Fruit fly (Drosophila melanogaster) whole organism, pupa: ENCODE results near the gene Sec71.

Source experiments
- CG10348 ChIP-seq: fragments of 200-800 bp; sonication (Bioruptor generic); IDR thresholded peaks from 2 replicates; pipeline ENCODE4 v1.3.6; 2022; ENCODE audit warnings: missing biosample characterization, missing genetic modification characterization
- CG12605 ChIP-seq: fragments of 200-800 bp; sonication (Bioruptor generic); IDR thresholded peaks from 2 replicates; pipeline ENCODE4 v1.3.6; 2022; ENCODE audit warnings: missing biosample characterization, missing genetic modification characterization
- CG13204 ChIP-seq: fragments of 200-800 bp; sonication (Bioruptor generic); optimal IDR thresholded peaks from 2 replicates; lab custom pipeline; 2018; ENCODE audit warnings: missing biosample characterization, mild to moderate bottlenecking, missing genetic modification characterization, moderate library complexity
- CG14655 ChIP-seq: fragments of 200-800 bp; sonication (Bioruptor generic); optimal IDR thresholded peaks from 3 replicates; lab custom pipeline; 2017; ENCODE audit warnings: mild to moderate bottlenecking, missing biosample characterization, missing genetic modification reagents, missing genetic modification characterization
- CG15710 ChIP-seq: fragments of 200-800 bp; sonication (Bioruptor generic); optimal IDR thresholded peaks from 2 replicates; lab custom pipeline; 2018; ENCODE audit warnings: missing biosample characterization, mild to moderate bottlenecking, missing genetic modification characterization, moderate library complexity
- CG17806 ChIP-seq: fragments of 200-800 bp; sonication (Bioruptor generic); optimal IDR thresholded peaks from 2 replicates; lab custom pipeline; 2018; ENCODE audit warnings: missing biosample characterization, mild to moderate bottlenecking, missing genetic modification characterization, moderate library complexity
- CG32121 ChIP-seq: fragments of 200-800 bp; sonication (Bioruptor generic); IDR thresholded peaks from 2 replicates; pipeline ENCODE4 v1.3.6; 2022; ENCODE audit warnings: missing biosample characterization, missing genetic modification characterization
- CG34367 ChIP-seq: fragments of 200-800 bp; sonication (Bioruptor generic); optimal IDR thresholded peaks from 2 replicates; lab custom pipeline; 2018; ENCODE audit warnings: missing biosample characterization, mild to moderate bottlenecking, missing genetic modification characterization
- CG4496 ChIP-seq: fragments of 200-800 bp; sonication (Bioruptor generic); IDR thresholded peaks from 3 replicates; pipeline ENCODE4 v1.3.6; 2022; ENCODE audit warnings: missing biosample characterization, missing genetic modification characterization
- CG8159 ChIP-seq: fragments of 200-800 bp; sonication (Bioruptor generic); optimal IDR thresholded peaks from 3 replicates; lab custom pipeline; 2018; ENCODE audit warnings: missing biosample characterization, mild to moderate bottlenecking, missing genetic modification characterization, moderate library complexity
- CG8301 ChIP-seq: fragments of 200-800 bp; sonication (Bioruptor generic); optimal IDR thresholded peaks from 2 replicates; lab custom pipeline; 2018; ENCODE audit warnings: missing biosample characterization, mild to moderate bottlenecking, missing genetic modification characterization
- CG9948 ChIP-seq: fragments of 200-800 bp; sonication (Bioruptor generic); optimal IDR thresholded peaks from 2 replicates; lab custom pipeline; 2018; ENCODE audit warnings: missing biosample characterization, mild to moderate bottlenecking, missing genetic modification characterization, moderate library complexity
- D1 ChIP-seq: fragments of 200-800 bp; sonication (Bioruptor generic); optimal IDR thresholded peaks from 2 replicates; lab custom pipeline; 2018; ENCODE audit warnings: missing biosample characterization, mild to moderate bottlenecking, missing genetic modification characterization, moderate library complexity
- EcR ChIP-seq: fragments of 200-800 bp; sonication (Bioruptor generic); optimal IDR thresholded peaks from 3 replicates; lab custom pipeline; 2019; ENCODE audit warnings: missing biosample characterization, missing genetic modification characterization, mild to moderate bottlenecking, moderate library complexity, missing genetic modification reagents
- Ets98B ChIP-seq: fragments of 200-800 bp; sonication (Bioruptor generic); IDR thresholded peaks from 2 replicates; pipeline ENCODE4 v1.3.6; 2022; ENCODE audit warnings: missing biosample characterization, missing genetic modification characterization
- Pif1A ChIP-seq: fragments of 200-800 bp; sonication (Bioruptor generic); optimal IDR thresholded peaks from 3 replicates; lab custom pipeline; 2016; ENCODE audit warnings: missing biosample characterization, missing genetic modification characterization
- Pif1B ChIP-seq: fragments of 200-800 bp; sonication (Bioruptor generic); optimal IDR thresholded peaks from 3 replicates; lab custom pipeline; 2016; ENCODE audit warnings: missing biosample characterization, missing genetic modification characterization
- Snoo ChIP-seq: fragments of 200-800 bp; sonication (Bioruptor generic); optimal IDR thresholded peaks from 3 replicates; lab custom pipeline; 2017; ENCODE audit warnings: missing biosample characterization, mild to moderate bottlenecking, missing genetic modification characterization, inconsistent platforms
- fd96Ca ChIP-seq: fragments of 200-800 bp; sonication (Bioruptor generic); IDR thresholded peaks from 3 replicates; pipeline ENCODE4 v1.3.6; 2022; ENCODE audit warnings: missing biosample characterization, missing genetic modification characterization
- gl ChIP-seq: fragments of 200-800 bp; sonication (Bioruptor generic); optimal IDR thresholded peaks from 2 replicates; lab custom pipeline; 2018; ENCODE audit warnings: missing biosample characterization, mild to moderate bottlenecking, missing genetic modification characterization
- rn ChIP-seq: fragments of 200-800 bp; sonication (Bioruptor generic); IDR thresholded peaks from 2 replicates; pipeline ENCODE4 v1.3.6; 2022; ENCODE audit warnings: missing biosample characterization, missing genetic modification characterization

Sec71 gene

DNA sequence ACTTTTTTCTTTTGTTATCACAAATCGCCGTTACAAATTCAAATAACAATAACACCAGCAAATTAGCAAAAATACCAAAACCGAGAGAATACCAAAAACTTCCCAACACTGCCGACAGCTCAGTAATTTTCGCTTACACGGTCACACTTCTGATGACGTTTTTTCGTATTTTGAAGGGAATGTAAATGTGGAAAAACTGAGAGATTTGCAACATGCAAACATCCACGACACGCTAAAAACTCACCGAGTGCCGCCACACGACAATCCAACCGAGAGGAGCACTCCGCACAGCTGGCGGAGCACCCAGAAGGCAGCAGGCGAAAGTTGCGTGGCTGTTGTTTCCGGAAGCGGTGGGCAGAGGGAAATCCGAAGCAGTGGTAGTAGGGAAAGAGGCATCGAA is at the start of gene Sec71:
TSS of gene Sec71 (plus strand) at position 117 of the 400 bp plus-strand sequence.
- TF ChIP-seq CG9948 (tag; lab: Kevin White, UChicago) (no peak), CG8301 (tag; lab: Kevin White, UChicago) (no peak), CG14655 (GFP tag; lab: Kevin White, UChicago) (no peak), CG13204 (no peak), Pif1B (GFP tag; lab: Kevin White, UChicago) (no peak), CG32121 (no peak), Pif1A (GFP tag; lab: Kevin White, UChicago) (no peak)

DNA sequence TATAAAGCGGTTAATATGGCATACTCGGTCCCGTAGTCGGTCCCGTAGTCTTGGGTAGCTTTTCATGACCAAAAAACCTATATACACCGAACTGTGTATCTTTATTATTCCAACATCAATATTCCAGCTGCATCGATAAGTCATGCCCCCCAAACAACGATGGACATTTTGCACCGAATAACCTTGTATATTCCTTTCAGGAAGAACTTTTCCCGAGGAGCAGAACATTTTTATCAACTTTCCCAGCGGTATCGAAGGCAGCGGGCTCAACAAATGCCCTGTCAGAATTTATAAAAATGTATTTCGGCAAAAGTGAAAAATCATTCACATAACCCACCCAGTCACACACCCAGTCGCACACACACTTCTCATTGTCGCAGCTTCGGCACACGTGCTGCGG is 46.7 kb upstream of the Sec71 start, which contains the start of gene TM9SF4:
TSS of gene TM9SF4 (plus strand) at position 301 of the 400 bp plus-strand sequence.
- TF ChIP-seq D1 (tag; lab: Kevin White, UChicago) (no peak), CG32121 (no peak), gl (no peak), fd96Ca (no peak), Snoo (no peak), CG34367 (no peak), Pif1A (GFP tag; lab: Kevin White, UChicago) (no peak), EcR (GFP tag; lab: Kevin White, UChicago) (no peak), CG10348 (no peak)

DNA sequence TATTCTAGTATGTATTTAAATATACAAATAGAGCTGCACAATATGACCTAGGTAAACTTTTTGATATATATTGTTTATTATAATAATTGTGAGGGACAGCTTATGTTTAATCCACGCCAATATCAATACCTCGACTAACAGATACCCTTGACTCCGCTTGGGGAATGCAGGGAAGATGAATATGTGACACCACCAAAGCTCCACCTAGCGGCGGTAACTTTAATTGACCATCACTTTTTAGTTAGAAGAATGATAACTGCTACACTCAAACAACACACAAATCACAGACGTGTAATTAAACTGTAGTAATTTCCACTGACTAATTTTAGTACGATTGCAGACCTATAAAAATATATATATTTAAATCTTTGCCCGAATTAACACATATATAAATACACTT is 30.2 kb upstream of the Sec71 start:
- TF ChIP-seq EcR (GFP tag; lab: Kevin White, UChicago) (no peak), CG8301 (tag; lab: Kevin White, UChicago) (no peak), CG13204 (no peak), CG17806 (tag; lab: Kevin White, UChicago) (no peak), CG12605 (GFP tag; lab: Robert Waterston, UW) (no peak), rn (GFP tag; lab: Robert Waterston, UW) (no peak), CG15710 (tag; lab: Kevin White, UChicago) (no peak), CG9948 (tag; lab: Kevin White, UChicago) (no peak), Pif1B (GFP tag; lab: Kevin White, UChicago) (no peak), fd96Ca (no peak)

DNA sequence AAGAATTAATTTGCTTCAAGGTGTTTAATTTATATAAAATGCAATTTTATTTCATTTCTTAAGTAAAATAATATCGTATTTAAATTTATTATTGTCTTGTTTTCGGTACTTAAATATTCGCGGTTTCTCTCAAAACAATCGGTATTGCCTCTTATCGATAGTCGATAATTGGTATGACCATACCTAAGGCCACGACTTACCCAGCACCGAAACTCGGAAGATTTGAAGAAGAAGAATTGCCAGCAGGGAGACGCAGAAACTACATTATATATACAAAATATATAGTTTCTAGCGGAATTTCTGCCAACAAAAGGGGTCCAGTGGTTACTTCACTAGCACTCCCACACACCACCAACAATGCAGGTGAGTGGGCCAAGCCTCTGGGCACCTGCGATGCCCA is 22.4 kb upstream of the Sec71 start:
- TF ChIP-seq CG9948 (tag; lab: Kevin White, UChicago) (no peak), CG10348 (no peak), CG13204 (no peak), CG8301 (tag; lab: Kevin White, UChicago) (no peak), gl (no peak), CG12605 (GFP tag; lab: Robert Waterston, UW) (no peak), Pif1A (GFP tag; lab: Kevin White, UChicago) (no peak), Pif1B (GFP tag; lab: Kevin White, UChicago) (no peak), fd96Ca (no peak), CG17806 (tag; lab: Kevin White, UChicago) (no peak), CG34367 (no peak), D1 (tag; lab: Kevin White, UChicago) (no peak), CG15710 (tag; lab: Kevin White, UChicago) (no peak), CG14655 (GFP tag; lab: Kevin White, UChicago) (no peak), CG8159 (no peak), EcR (GFP tag; lab: Kevin White, UChicago) (no peak), CG4496 (no peak), Ets98B (no peak)

DNA sequence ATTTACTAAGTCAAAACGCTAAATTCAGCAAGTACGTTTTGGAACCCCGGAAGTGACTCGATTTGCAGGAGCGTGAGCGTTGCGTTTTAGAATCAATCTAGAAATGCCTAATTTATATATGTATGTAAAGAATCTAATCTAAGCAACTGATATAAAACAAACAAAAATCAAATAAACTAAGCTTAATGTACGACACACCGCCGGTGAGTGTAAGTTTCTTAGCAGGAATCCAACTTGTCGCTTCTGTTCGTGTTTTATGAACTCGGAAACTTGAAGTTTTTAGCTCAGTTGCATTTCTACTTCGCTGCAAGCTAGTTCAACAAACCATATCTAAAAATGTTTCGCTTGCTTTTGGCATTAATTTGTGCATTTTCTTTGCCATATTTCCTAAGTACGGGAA is 19.6 kb upstream of the Sec71 start, which contains the start of gene CG43376:
TSS of gene CG43376 (plus strand) at position 301 of the 400 bp plus-strand sequence.
- TF ChIP-seq CG9948 (tag; lab: Kevin White, UChicago) (no peak), fd96Ca (no peak)

DNA sequence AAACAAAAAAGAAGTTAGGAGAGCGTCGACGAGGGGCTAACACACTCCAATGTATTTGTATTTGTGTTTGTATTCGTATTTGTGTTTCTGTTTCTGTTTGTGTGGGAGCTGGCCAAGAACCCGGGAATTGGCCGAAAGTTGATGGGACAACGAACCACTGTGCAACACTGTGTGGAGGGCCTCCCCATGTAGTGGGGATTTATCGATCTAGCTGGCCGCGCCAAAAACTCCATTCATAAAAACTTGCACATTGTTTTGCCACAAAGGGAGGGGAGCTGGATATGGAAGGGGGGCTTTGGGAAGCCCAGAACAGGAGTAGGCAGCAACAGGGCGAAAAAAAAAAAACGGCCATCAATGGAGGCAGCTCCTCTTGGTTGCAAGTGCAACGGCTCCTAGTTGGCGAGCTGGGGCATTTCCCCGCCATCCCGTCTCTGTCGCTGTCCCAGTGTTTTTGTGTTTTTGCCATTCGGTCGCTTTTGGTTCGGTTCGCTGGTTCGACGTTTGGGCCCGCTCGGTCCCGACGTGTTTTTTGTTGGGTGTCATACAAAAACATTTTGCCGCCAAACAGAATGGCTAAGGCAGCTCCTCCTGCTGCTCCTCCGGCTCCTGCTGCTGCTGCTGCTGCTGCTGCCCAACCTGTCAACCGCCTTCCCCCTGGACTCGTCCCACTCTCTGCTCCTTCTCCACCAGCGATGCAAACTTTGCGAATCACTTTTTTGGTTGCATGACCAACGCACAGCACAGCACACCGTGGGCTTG is 16.2 kb upstream of the Sec71 start:
- no peak for TF ChIP-seq CG17806 (tag; lab: Kevin White, UChicago)
- TF ChIP-seq fd96Ca, result no peak
- TF ChIP-seq CG8301 (tag; lab: Kevin White, UChicago), result no peak
- no peak for TF ChIP-seq CG12605 (GFP tag; lab: Robert Waterston, UW)
- no peak for TF ChIP-seq rn (GFP tag; lab: Robert Waterston, UW)
- TF ChIP-seq Snoo, result no peak
- no peak for TF ChIP-seq gl
- 0 out of 3 replicates have a peak, but pooled peaks have one; percentile 42 for TF ChIP-seq CG4496
- TF ChIP-seq Pif1B (GFP tag; lab: Kevin White, UChicago), result no peak
- no peak for TF ChIP-seq Ets98B
- no peak for TF ChIP-seq CG14655 (GFP tag; lab: Kevin White, UChicago)
- TF ChIP-seq D1 (tag; lab: Kevin White, UChicago), result no peak
- TF ChIP-seq CG9948 (tag; lab: Kevin White, UChicago), result no peak
- no peak for TF ChIP-seq CG15710 (tag; lab: Kevin White, UChicago)
- TF ChIP-seq EcR (GFP tag; lab: Kevin White, UChicago), result peak; percentile 85
- no peak for TF ChIP-seq CG34367
- TF ChIP-seq Pif1A (GFP tag; lab: Kevin White, UChicago), result no peak
- no peak for TF ChIP-seq CG10348
- peak; percentile 66 for TF ChIP-seq CG13204
- no peak for TF ChIP-seq CG8159
- no peak for TF ChIP-seq CG32121
